Worm (Caenorhabditis elegans) whole organism, late embryonic: Measurements from ENCODE around the gene T05B4.8.

Experiments
- ahr-1 ChIP-seq: sonication (generic microtip); optimal IDR thresholded peaks from 2 replicates; lab custom pipeline; 2016; ENCODE audit warnings: missing genetic modification characterization, missing compliant biosample characterization
- ama-1 ChIP-seq: fragments of 150-350 bp; optimal IDR thresholded peaks from 2 replicates; lab custom pipeline; 2014
- ceh-18 ChIP-seq: sonication (generic microtip); optimal IDR thresholded peaks from 2 replicates; lab custom pipeline; 2016; ENCODE audit warnings: missing genetic modification characterization, missing compliant biosample characterization
- hlh-13 ChIP-seq: fragments of 200-800 bp; sonication (Bioruptor generic); optimal IDR thresholded peaks from 2 replicates; lab custom pipeline; 2018; ENCODE audit warnings: mild to moderate bottlenecking, missing genetic modification characterization, missing compliant biosample characterization
- nhr-11 ChIP-seq: fragments of 150-350 bp; optimal IDR thresholded peaks from 2 replicates; lab custom pipeline; 2014; ENCODE audit warnings: missing biosample characterization, missing genetic modification characterization
- pha-4 ChIP-seq: fragments of 150-350 bp; optimal IDR thresholded peaks from 2 replicates; lab custom pipeline; 2018; ENCODE audit warnings: missing biosample characterization, missing genetic modification reagents, missing genetic modification characterization
- rnt-1 ChIP-seq: sonication (generic microtip); optimal IDR thresholded peaks from 2 replicates; lab custom pipeline; 2016; ENCODE audit warnings: missing genetic modification characterization, missing compliant biosample characterization
- sox-4 ChIP-seq: sonication (generic microtip); optimal IDR thresholded peaks from 2 replicates; lab custom pipeline; 2017; ENCODE audit warnings: mild to moderate bottlenecking, missing genetic modification characterization, inconsistent platforms, missing compliant biosample characterization
- ztf-16 ChIP-seq: sonication (generic microtip); optimal IDR thresholded peaks from 2 replicates; lab custom pipeline; 2017; ENCODE audit warnings: missing genetic modification characterization, missing compliant biosample characterization

DNA sequence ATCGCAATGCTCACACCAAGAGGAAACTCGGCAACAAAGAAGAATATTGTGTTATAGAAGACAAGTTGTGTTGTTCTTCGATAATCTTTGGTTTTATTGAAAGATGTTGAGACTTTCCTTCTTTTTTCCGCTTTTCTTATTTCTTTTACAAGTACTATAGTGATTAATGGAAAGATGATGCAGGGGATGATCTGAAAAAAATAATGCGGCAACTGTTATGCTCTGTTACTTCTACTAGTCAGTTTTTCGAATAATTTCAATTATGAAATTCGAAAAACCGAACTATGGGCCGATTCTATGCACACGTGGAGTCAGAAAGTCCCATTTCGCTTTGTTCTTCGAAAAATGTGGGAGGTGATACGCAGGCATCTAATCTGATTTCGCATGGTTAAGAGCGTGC is 9.3 kb downstream of the T05B4.8 start:
- TF ChIP-seq rnt-1 (tag; lab: Kevin White, UChicago): no peak
- no peak for TF ChIP-seq ztf-16
- TF ChIP-seq ahr-1 (tag; lab: Kevin White, UChicago): no peak
- no peak for TF ChIP-seq hlh-13
- no peak for TF ChIP-seq ama-1 (lab: Kevin White, UChicago)
- TF ChIP-seq nhr-11 (tag; lab: Kevin White, UChicago): no peak
- TF ChIP-seq sox-4: no peak
- no peak for TF ChIP-seq pha-4
- TF ChIP-seq ceh-18 (tag; lab: Kevin White, UChicago): no peak
